Worm (Caenorhabditis elegans) whole organism, mixed stage, embryonic: ENCODE measurements around the gene C30G7.4.

Source experiments
- M03D4.4 ChIP-seq: sonication (generic microtip); optimal IDR thresholded peaks from 2 replicates; lab custom pipeline; 2017; ENCODE audit warnings: mild to moderate bottlenecking, missing genetic modification characterization, missing compliant biosample characterization
- blmp-1 ChIP-seq: fragments of 150-350 bp; optimal IDR thresholded peaks from 2 replicates; lab custom pipeline; 2014; ENCODE audit warnings: missing biosample characterization, missing genetic modification characterization
- ceh-43 ChIP-seq: fragments of 200-800 bp; sonication (Bioruptor generic); optimal IDR thresholded peaks from 2 replicates; lab custom pipeline; 2018; ENCODE audit warnings: mild to moderate bottlenecking, missing genetic modification characterization, moderate library complexity, missing compliant biosample characterization
- ceh-83 ChIP-seq: fragments of 200-800 bp; sonication (Bioruptor generic); optimal IDR thresholded peaks from 2 replicates; lab custom pipeline; 2018; ENCODE audit warnings: mild to moderate bottlenecking, missing genetic modification characterization, missing compliant biosample characterization
- ces-1 ChIP-seq: fragments of 150-350 bp; optimal IDR thresholded peaks from 2 replicates; lab custom pipeline; 2014; ENCODE audit warnings: missing biosample characterization, missing genetic modification reagents, missing genetic modification characterization
- cnd-1 ChIP-seq: fragments of 200-800 bp; sonication (Bioruptor generic); optimal IDR thresholded peaks from 2 replicates; lab custom pipeline; 2018; ENCODE audit warnings: mild to moderate bottlenecking, missing genetic modification characterization, missing compliant biosample characterization
- elt-1 ChIP-seq: sonication (generic microtip); optimal IDR thresholded peaks from 2 replicates; lab custom pipeline; 2017; ENCODE audit warnings: missing genetic modification characterization, mild to moderate bottlenecking, missing compliant biosample characterization, antibody characterized with exemption, moderate library complexity, borderline replicate concordance; ENCODE audit not compliant: insufficient read depth
- elt-3 ChIP-seq: fragments of 150-350 bp; optimal IDR thresholded peaks from 2 replicates; lab custom pipeline; 2014; ENCODE audit warnings: missing biosample characterization, missing genetic modification characterization
- flh-1 ChIP-seq: fragments of 200-800 bp; sonication (Bioruptor generic); optimal IDR thresholded peaks from 2 replicates; lab custom pipeline; 2018; ENCODE audit warnings: mild to moderate bottlenecking, missing genetic modification characterization, moderate library complexity, missing compliant biosample characterization
- ham-2 ChIP-seq: fragments of 200-800 bp; sonication (Bioruptor generic); optimal IDR thresholded peaks from 2 replicates; lab custom pipeline; 2018; ENCODE audit warnings: mild to moderate bottlenecking, missing genetic modification characterization, missing compliant biosample characterization
- hlh-1 ChIP-seq: fragments of 150-350 bp; optimal IDR thresholded peaks from 2 replicates; lab custom pipeline; 2014; ENCODE audit warnings: missing biosample characterization, missing genetic modification reagents, missing genetic modification characterization
- lin-13 ChIP-seq: fragments of 150-350 bp; optimal IDR thresholded peaks from 2 replicates; lab custom pipeline; 2014; ENCODE audit warnings: missing biosample characterization, missing genetic modification characterization
- lin-32 ChIP-seq: fragments of 200-800 bp; sonication (Bioruptor generic); optimal IDR thresholded peaks from 2 replicates; lab custom pipeline; 2018; ENCODE audit warnings: mild to moderate bottlenecking, missing genetic modification characterization, missing compliant biosample characterization
- lsy-2 ChIP-seq: fragments of 150-350 bp; optimal IDR thresholded peaks from 2 replicates; lab custom pipeline; 2014; ENCODE audit warnings: missing biosample characterization, missing genetic modification characterization
- mab-5 ChIP-seq: fragments of 150-350 bp; optimal IDR thresholded peaks from 2 replicates; lab custom pipeline; 2014; ENCODE audit warnings: missing biosample characterization, missing genetic modification characterization
- mep-1 ChIP-seq: fragments of 150-350 bp; optimal IDR thresholded peaks from 2 replicates; lab custom pipeline; 2017; ENCODE audit warnings: missing biosample characterization, missing genetic modification reagents, missing genetic modification characterization, inconsistent platforms
- mls-2 ChIP-seq: sonication (generic microtip); optimal IDR thresholded peaks from 2 replicates; lab custom pipeline; 2016; ENCODE audit warnings: mild to moderate bottlenecking, missing genetic modification characterization, moderate library complexity, missing compliant biosample characterization
- nhr-12 ChIP-seq: fragments of 150-350 bp; optimal IDR thresholded peaks from 2 replicates; lab custom pipeline; 2014; ENCODE audit warnings: missing biosample characterization, missing genetic modification characterization
- nhr-237 ChIP-seq: fragments of 150-350 bp; optimal IDR thresholded peaks from 2 replicates; lab custom pipeline; 2014; ENCODE audit warnings: missing biosample characterization, missing genetic modification characterization
- nhr-28 ChIP-seq: fragments of 150-350 bp; optimal IDR thresholded peaks from 2 replicates; lab custom pipeline; 2014; ENCODE audit warnings: missing biosample characterization, missing genetic modification characterization
- nhr-76 ChIP-seq: sonication (generic microtip); optimal IDR thresholded peaks from 2 replicates; lab custom pipeline; 2017; ENCODE audit warnings: missing biosample characterization, missing genetic modification characterization
- pha-4 ChIP-seq: fragments of 150-350 bp; optimal IDR thresholded peaks from 2 replicates; lab custom pipeline; 2018; ENCODE audit warnings: missing biosample characterization, missing genetic modification reagents, missing genetic modification characterization
- sem-2 ChIP-seq: fragments of 200-800 bp; sonication (Bioruptor generic); optimal IDR thresholded peaks from 2 replicates; lab custom pipeline; 2018; ENCODE audit warnings: mild to moderate bottlenecking, missing genetic modification characterization, missing compliant biosample characterization
- sptf-1 ChIP-seq: sonication (generic microtip); optimal IDR thresholded peaks from 2 replicates; lab custom pipeline; 2017; ENCODE audit warnings: mild to moderate bottlenecking, missing genetic modification characterization, moderate library complexity, missing compliant biosample characterization
- tbx-8 ChIP-seq: fragments of 200-800 bp; sonication (Bioruptor generic); optimal IDR thresholded peaks from 2 replicates; lab custom pipeline; 2018; ENCODE audit warnings: mild to moderate bottlenecking, missing genetic modification characterization, moderate library complexity, missing compliant biosample characterization
- unc-120 ChIP-seq: sonication (generic microtip); optimal IDR thresholded peaks from 2 replicates; lab custom pipeline; 2017; ENCODE audit warnings: missing genetic modification characterization, missing compliant biosample characterization; ENCODE audit not compliant: poor library complexity, severe bottlenecking
- unc-39 ChIP-seq: fragments of 150-350 bp; optimal IDR thresholded peaks from 2 replicates; lab custom pipeline; 2014; ENCODE audit warnings: missing biosample characterization, missing genetic modification characterization
- unc-62 ChIP-seq: fragments of 150-350 bp; optimal IDR thresholded peaks from 2 replicates; lab custom pipeline; 2014; ENCODE audit warnings: missing biosample characterization, missing genetic modification reagents, missing genetic modification characterization
- zip-8 ChIP-seq: fragments of 150-350 bp; optimal IDR thresholded peaks from 2 replicates; lab custom pipeline; 2014; ENCODE audit warnings: missing biosample characterization, missing genetic modification characterization
- ztf-11 ChIP-seq: fragments of 150-350 bp; optimal IDR thresholded peaks from 2 replicates; lab custom pipeline; 2014; ENCODE audit warnings: missing biosample characterization, missing genetic modification characterization

C30G7.4 gene

DNA sequence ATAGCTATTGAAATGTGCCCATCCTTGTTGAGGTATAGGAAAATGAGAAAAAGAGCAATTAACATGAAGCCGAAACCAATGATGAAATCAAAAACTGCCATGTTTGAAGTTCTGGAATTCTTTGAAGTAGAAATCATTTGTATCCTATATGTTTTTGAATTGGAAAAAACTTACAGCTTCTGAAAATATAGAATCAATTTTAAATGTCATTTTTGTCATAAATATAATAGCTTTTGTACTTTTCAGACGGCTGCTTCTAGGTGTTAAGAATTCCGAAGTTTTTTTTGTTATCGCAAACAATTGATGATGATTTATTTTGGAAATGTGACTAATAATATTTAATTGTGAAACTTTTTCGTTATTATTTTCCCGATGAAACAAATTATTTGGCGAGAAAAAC, at the start of gene C30G7.4:
Gene C30G7.4 (minus strand): TSS at position 101 of the 400 bp plus-strand sequence.
- no peak for TF ChIP-seq elt-1
- TF ChIP-seq elt-3 (tag; lab: Kevin White, UChicago): no peak

- TF ChIP-seq unc-62 (GFP tag; lab: Kevin White, UChicago) (no peak), mls-2 (tag; lab: Kevin White, UChicago) (no peak), nhr-12 (no peak)
Observed at ce11 chrV:14996236-14996635, 49.3 kb upstream of the C30G7.4 start, which contains the start of gene irld-14. irld-14 (plus strand) TSS chrV:14996536.

ce11 chrV:14993620-14994019, 46.7 kb upstream of the C30G7.4 start, which contains the start of gene fil-1:
fil-1 (plus strand) TSS chrV:14993838.
- TF ChIP-seq cnd-1 (tag; lab: Kevin White, UChicago) (no peak), lin-13 (tag; lab: Kevin White, UChicago) (no peak), nhr-237 (tag; lab: Kevin White, UChicago) (no peak), mab-5 (tag; lab: Kevin White, UChicago) (no peak), pha-4 (no peak), ceh-43 (GFP tag; lab: Kevin White, UChicago) (no peak), unc-39 (tag; lab: Kevin White, UChicago) (no peak), sem-2 (GFP tag; lab: Kevin White, UChicago) (no peak), elt-3 (tag; lab: Kevin White, UChicago) (no peak), nhr-76 (tag; lab: Kevin White, UChicago) (no peak), ztf-11 (tag; lab: Kevin White, UChicago) (no peak), flh-1 (GFP tag; lab: Kevin White, UChicago) (no peak), lsy-2 (tag; lab: Kevin White, UChicago) (no peak), M03D4.4 (tag; lab: Kevin White, UChicago) (no peak)

- TF ChIP-seq lin-32 (GFP tag; lab: Kevin White, UChicago): no peak
- TF ChIP-seq sptf-1 (tag; lab: Kevin White, UChicago): no peak
- TF ChIP-seq blmp-1: no peak
- no peak for TF ChIP-seq ces-1 (GFP tag; lab: Kevin White, UChicago)
- no peak for TF ChIP-seq unc-120
- TF ChIP-seq zip-8: no peak
- no peak for TF ChIP-seq ham-2
- no peak for TF ChIP-seq mab-5 (tag; lab: Kevin White, UChicago)
- TF ChIP-seq lin-13 (tag; lab: Kevin White, UChicago): no peak
- no peak for TF ChIP-seq mls-2 (tag; lab: Kevin White, UChicago)
- no peak for TF ChIP-seq M03D4.4 (tag; lab: Kevin White, UChicago)
- no peak for TF ChIP-seq elt-3 (tag; lab: Kevin White, UChicago)
Observed at ce11 chrV:14992627-14993117, 45.8 kb upstream of the C30G7.4 start, which contains the start of gene T01C3.3. T01C3.3 (minus strand) TSS chrV:14992677.

DNA sequence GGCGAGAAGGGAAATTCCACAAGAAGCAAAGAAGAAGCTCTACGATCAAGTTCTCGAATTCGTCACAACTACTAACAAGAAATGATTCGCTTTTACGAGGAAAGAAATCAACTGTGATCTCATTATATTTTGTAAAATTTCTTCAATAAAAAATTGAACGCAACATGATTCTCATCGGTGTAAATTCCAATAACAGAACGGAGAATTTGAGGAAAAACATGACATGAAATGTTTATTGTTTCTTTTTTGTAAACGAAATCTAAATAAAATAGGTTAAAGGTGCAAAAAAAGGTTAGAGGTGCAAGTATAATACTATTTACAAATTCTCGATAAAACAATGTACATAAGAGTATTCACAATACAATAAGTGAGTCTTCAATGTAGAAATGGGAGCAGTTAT, 44.6 kb upstream of the C30G7.4 start:
- no peak for TF ChIP-seq unc-120
- no peak for TF ChIP-seq unc-39 (tag; lab: Kevin White, UChicago)
- no peak for TF ChIP-seq ceh-43 (GFP tag; lab: Kevin White, UChicago)
- no peak for TF ChIP-seq flh-1 (GFP tag; lab: Kevin White, UChicago)
- TF ChIP-seq mep-1: no peak
- no peak for TF ChIP-seq mab-5 (tag; lab: Kevin White, UChicago)
- TF ChIP-seq M03D4.4 (tag; lab: Kevin White, UChicago): no peak
- no peak for TF ChIP-seq tbx-8
- TF ChIP-seq nhr-28 (tag; lab: Kevin White, UChicago): no peak
- TF ChIP-seq mls-2 (tag; lab: Kevin White, UChicago): no peak
- no peak for TF ChIP-seq elt-3 (tag; lab: Kevin White, UChicago)
- TF ChIP-seq blmp-1: no peak
- no peak for TF ChIP-seq hlh-1 (tag; lab: Kevin White, UChicago)
- TF ChIP-seq lin-13 (tag; lab: Kevin White, UChicago): no peak

- TF ChIP-seq ceh-43 (GFP tag; lab: Kevin White, UChicago): no peak
- TF ChIP-seq lin-13 (tag; lab: Kevin White, UChicago): no peak
- no peak for TF ChIP-seq M03D4.4 (tag; lab: Kevin White, UChicago)
- peak; percentile 28 for TF ChIP-seq mep-1
- no peak for TF ChIP-seq nhr-237 (tag; lab: Kevin White, UChicago)
- no peak for TF ChIP-seq flh-1 (GFP tag; lab: Kevin White, UChicago)
- TF ChIP-seq lsy-2 (tag; lab: Kevin White, UChicago): peak; percentile 11
- no peak for TF ChIP-seq ceh-83 (GFP tag; lab: Kevin White, UChicago)
- TF ChIP-seq elt-3 (tag; lab: Kevin White, UChicago): no peak
Observed at ce11 chrV:14990843-14991242, 43.9 kb upstream of the C30G7.4 start, which contains the start of the genes cdt-2 and T01C3.2. cdt-2 (minus strand) TSS chrV:14991126. T01C3.2 (plus strand) TSS chrV:14991168.
